Worm (Caenorhabditis elegans) whole organism, L1 larva: ENCODE measurements around the gene col-98.

Experiments used
- C04F5.9 ChIP-seq: sonication (generic microtip); optimal IDR thresholded peaks from 2 replicates; lab custom pipeline; 2016; ENCODE audit warnings: missing genetic modification characterization, missing compliant biosample characterization
- Y116A8C.19 ChIP-seq: sonication (generic microtip); optimal IDR thresholded peaks from 2 replicates; lab custom pipeline; 2016; ENCODE audit warnings: missing compliant biosample characterization, missing genetic modification characterization, borderline replicate concordance
- aha-1 ChIP-seq: fragments of 150-350 bp; optimal IDR thresholded peaks from 2 replicates; lab custom pipeline; 2014; ENCODE audit warnings: missing biosample characterization, missing genetic modification characterization
- alr-1 ChIP-seq: fragments of 200-800 bp; sonication (Bioruptor generic); optimal IDR thresholded peaks from 2 replicates; lab custom pipeline; 2018; ENCODE audit warnings: borderline replicate concordance, mild to moderate bottlenecking, missing genetic modification characterization, missing compliant biosample characterization
- aly-2 ChIP-seq: fragments of 150-350 bp; optimal IDR thresholded peaks from 2 replicates; lab custom pipeline; 2014; ENCODE audit warnings: missing biosample characterization, missing genetic modification characterization
- blmp-1 ChIP-seq: fragments of 150-350 bp; optimal IDR thresholded peaks from 2 replicates; lab custom pipeline; 2014; ENCODE audit warnings: missing biosample characterization, missing genetic modification characterization
- ceh-63 ChIP-seq: fragments of 200-800 bp; sonication (Bioruptor generic); optimal IDR thresholded peaks from 2 replicates; lab custom pipeline; 2018; ENCODE audit warnings: mild to moderate bottlenecking, missing genetic modification characterization, missing compliant biosample characterization
- ceh-8 ChIP-seq: fragments of 200-800 bp; sonication (Bioruptor generic); optimal IDR thresholded peaks from 2 replicates; lab custom pipeline; 2018; ENCODE audit warnings: mild to moderate bottlenecking, missing genetic modification characterization, moderate library complexity, missing compliant biosample characterization
- ceh-88 ChIP-seq: fragments of 200-800 bp; sonication (Bioruptor generic); IDR thresholded peaks from 2 replicates; pipeline ENCODE4 v1.3.6; 2022; ENCODE audit warnings: missing genetic modification characterization, missing compliant biosample characterization
- ceh-90 ChIP-seq: sonication (generic microtip); optimal IDR thresholded peaks from 2 replicates; lab custom pipeline; 2016; ENCODE audit warnings: missing genetic modification characterization, missing compliant biosample characterization
- dpl-1 ChIP-seq, 3 experiments: fragments of 150-350 bp in 2 of 3; sonication (generic microtip) in 1 of 3; optimal IDR thresholded peaks; 2 replicates each; lab custom pipeline; 2014 to 2017; ENCODE audit warnings: missing biosample characterization in 3 of 3, missing genetic modification characterization in 3 of 3, missing genetic modification reagents in 3 of 3
- dsc-1 ChIP-seq: sonication (generic microtip); optimal IDR thresholded peaks from 2 replicates; lab custom pipeline; 2016; ENCODE audit warnings: mild to moderate bottlenecking, missing genetic modification characterization, missing compliant biosample characterization
- efl-3 ChIP-seq: fragments of 200-800 bp; sonication (Bioruptor generic); optimal IDR thresholded peaks from 2 replicates; lab custom pipeline; 2018; ENCODE audit warnings: mild to moderate bottlenecking, missing genetic modification characterization, missing compliant biosample characterization
- egl-27 ChIP-seq, 2 experiments: fragments of 150-350 bp in 1 of 2; sonication (generic microtip); optimal IDR thresholded peaks; 3 replicates each; lab custom pipeline; 2017 to 2018; ENCODE audit warnings: missing biosample characterization in 2 of 2, missing genetic modification characterization in 2 of 2, missing genetic modification reagents in 2 of 2
- elt-2 ChIP-seq: sonication (generic microtip); optimal IDR thresholded peaks from 2 replicates; lab custom pipeline; 2016; ENCODE audit warnings: missing genetic modification characterization, mild to moderate bottlenecking, inconsistent platforms, missing compliant biosample characterization, missing genetic modification reagents
- elt-3 ChIP-seq, 6 experiments: fragments of 150-350 bp in 1 of 6; sonication (generic microtip); optimal IDR thresholded peaks; 2 replicates each; lab custom pipeline; 2017 to 2018; ENCODE audit warnings: missing biosample characterization in 6 of 6, missing genetic modification characterization in 6 of 6, inconsistent platforms in 1 of 6
- ets-5 ChIP-seq: fragments of 200-800 bp; sonication (Bioruptor generic); IDR thresholded peaks from 2 replicates; pipeline ENCODE4 v1.3.6; 2022; ENCODE audit warnings: missing genetic modification characterization, missing compliant biosample characterization
- fkh-4 ChIP-seq: sonication (generic microtip); optimal IDR thresholded peaks from 2 replicates; lab custom pipeline; 2016; ENCODE audit warnings: missing compliant biosample characterization, missing genetic modification characterization, borderline replicate concordance
- fos-1 ChIP-seq: fragments of 150-350 bp; optimal IDR thresholded peaks from 2 replicates; lab custom pipeline; 2014; ENCODE audit warnings: missing biosample characterization, missing genetic modification characterization
- hlh-17 ChIP-seq: fragments of 200-800 bp; sonication (Bioruptor generic); optimal IDR thresholded peaks from 2 replicates; lab custom pipeline; 2018; ENCODE audit warnings: missing genetic modification characterization, mild to moderate bottlenecking, missing compliant biosample characterization, moderate library complexity, borderline replicate concordance
- irx-1 ChIP-seq: sonication (generic microtip); optimal IDR thresholded peaks from 2 replicates; lab custom pipeline; 2016; ENCODE audit warnings: missing genetic modification characterization, missing compliant biosample characterization
- jun-1 ChIP-seq: fragments of 150-350 bp; optimal IDR thresholded peaks from 2 replicates; lab custom pipeline; 2014; ENCODE audit warnings: missing biosample characterization, missing genetic modification reagents, missing genetic modification characterization
- lin-15B ChIP-seq: fragments of 150-350 bp; sonication (generic microtip); optimal IDR thresholded peaks from 3 replicates; lab custom pipeline; 2014; ENCODE audit warnings: missing biosample characterization, missing genetic modification characterization
- lsy-2 ChIP-seq, 2 experiments: fragments of 150-350 bp; optimal IDR thresholded peaks; 2 replicates each; lab custom pipeline; 2014; ENCODE audit warnings: missing biosample characterization in 2 of 2, missing genetic modification characterization in 2 of 2
- mdl-1 ChIP-seq, 2 experiments: fragments of 150-350 bp; optimal IDR thresholded peaks; 2 replicates each; lab custom pipeline; 2014 to 2017; ENCODE audit warnings: missing biosample characterization in 2 of 2, missing genetic modification characterization in 2 of 2, inconsistent platforms in 1 of 2
- mef-2 ChIP-seq: fragments of 150-350 bp; optimal IDR thresholded peaks from 2 replicates; lab custom pipeline; 2014; ENCODE audit warnings: missing biosample characterization, missing genetic modification characterization
- mep-1 ChIP-seq: fragments of 150-350 bp; optimal IDR thresholded peaks from 2 replicates; lab custom pipeline; 2014; ENCODE audit warnings: missing biosample characterization, missing genetic modification characterization
- nhr-11 ChIP-seq: fragments of 150-350 bp; optimal IDR thresholded peaks from 2 replicates; lab custom pipeline; 2014; ENCODE audit warnings: missing biosample characterization, missing genetic modification characterization
- nhr-19 ChIP-seq: fragments of 200-800 bp; sonication (Bioruptor generic); conservative IDR thresholded peaks from 2 replicates; pipeline ENCODE4 v1.3.6; 2022; ENCODE audit warnings: missing genetic modification characterization, missing compliant biosample characterization
- nhr-20 ChIP-seq: sonication (generic microtip); optimal IDR thresholded peaks from 2 replicates; lab custom pipeline; 2016; ENCODE audit warnings: mild to moderate bottlenecking, missing genetic modification characterization, missing compliant biosample characterization
- nhr-237 ChIP-seq: fragments of 150-350 bp; optimal IDR thresholded peaks from 2 replicates; lab custom pipeline; 2014; ENCODE audit warnings: missing biosample characterization, missing genetic modification characterization
- nhr-28 ChIP-seq: fragments of 150-350 bp; optimal IDR thresholded peaks from 2 replicates; lab custom pipeline; 2014; ENCODE audit warnings: missing biosample characterization, missing genetic modification characterization
- nhr-47 ChIP-seq: sonication (generic microtip); optimal IDR thresholded peaks from 2 replicates; lab custom pipeline; 2016; ENCODE audit warnings: mild to moderate bottlenecking, missing genetic modification characterization, moderate library complexity, missing compliant biosample characterization
- nhr-77 ChIP-seq: fragments of 150-350 bp; optimal IDR thresholded peaks from 2 replicates; lab custom pipeline; 2014; ENCODE audit warnings: missing biosample characterization, missing genetic modification characterization
- nhr-84 ChIP-seq: sonication (generic microtip); optimal IDR thresholded peaks from 2 replicates; lab custom pipeline; 2017; ENCODE audit warnings: missing biosample characterization, missing genetic modification characterization
- nhr-90 ChIP-seq: sonication (generic microtip); optimal IDR thresholded peaks from 2 replicates; lab custom pipeline; 2016; ENCODE audit warnings: mild to moderate bottlenecking, missing genetic modification characterization, missing compliant biosample characterization; ENCODE audit not compliant: poor library complexity
- pax-3 ChIP-seq: fragments of 200-800 bp; sonication (Bioruptor generic); optimal IDR thresholded peaks from 2 replicates; lab custom pipeline; 2018; ENCODE audit warnings: mild to moderate bottlenecking, missing genetic modification characterization, moderate library complexity, missing compliant biosample characterization
- pqm-1 ChIP-seq: sonication (generic microtip); optimal IDR thresholded peaks from 3 replicates; lab custom pipeline; 2017; ENCODE audit warnings: missing biosample characterization, missing genetic modification characterization
- rnt-1 ChIP-seq: sonication (generic microtip); optimal IDR thresholded peaks from 2 replicates; lab custom pipeline; 2016; ENCODE audit warnings: mild to moderate bottlenecking, missing genetic modification characterization, moderate library complexity, missing compliant biosample characterization
- skn-1 ChIP-seq: fragments of 150-350 bp; optimal IDR thresholded peaks from 2 replicates; lab custom pipeline; 2014; ENCODE audit warnings: missing biosample characterization, missing genetic modification characterization
- snu-23 ChIP-seq: sonication (generic microtip); optimal IDR thresholded peaks from 2 replicates; lab custom pipeline; 2016; ENCODE audit warnings: missing genetic modification characterization, missing compliant biosample characterization
- sup-37 ChIP-seq: fragments of 200-800 bp; sonication (Bioruptor generic); optimal IDR thresholded peaks from 2 replicates; lab custom pipeline; 2018; ENCODE audit warnings: mild to moderate bottlenecking, missing genetic modification characterization, missing compliant biosample characterization
- swsn-7 ChIP-seq: sonication (generic microtip); optimal IDR thresholded peaks from 2 replicates; lab custom pipeline; 2016; ENCODE audit warnings: missing genetic modification characterization, missing compliant biosample characterization
- tbx-2 ChIP-seq: sonication (generic microtip); optimal IDR thresholded peaks from 2 replicates; lab custom pipeline; 2016; ENCODE audit warnings: missing genetic modification characterization, missing compliant biosample characterization
- unc-130 ChIP-seq: fragments of 150-350 bp; optimal IDR thresholded peaks from 2 replicates; lab custom pipeline; 2017; ENCODE audit warnings: missing biosample characterization, missing genetic modification characterization, inconsistent platforms
- unc-30 ChIP-seq: sonication (generic microtip); optimal IDR thresholded peaks from 2 replicates; lab custom pipeline; 2017; ENCODE audit warnings: missing biosample characterization, missing genetic modification characterization
- unc-62 ChIP-seq: fragments of 150-350 bp; optimal IDR thresholded peaks from 2 replicates; lab custom pipeline; 2014; ENCODE audit warnings: missing biosample characterization, missing genetic modification reagents, missing genetic modification characterization
- unc-86 ChIP-seq: sonication (generic microtip); optimal IDR thresholded peaks from 2 replicates; lab custom pipeline; 2016; ENCODE audit warnings: missing genetic modification characterization, missing compliant biosample characterization
- unc-98 ChIP-seq: fragments of 200-800 bp; sonication (Bioruptor generic); IDR thresholded peaks from 2 replicates; pipeline ENCODE4 v1.3.6; 2022; ENCODE audit warnings: missing genetic modification characterization, missing compliant biosample characterization
- xbp-1 ChIP-seq: sonication (generic microtip); optimal IDR thresholded peaks from 2 replicates; lab custom pipeline; 2016; ENCODE audit warnings: missing genetic modification characterization, missing compliant biosample characterization
- zip-4 ChIP-seq: fragments of 200-800 bp; sonication (Bioruptor generic); optimal IDR thresholded peaks from 2 replicates; lab custom pipeline; 2018; ENCODE audit warnings: mild to moderate bottlenecking, missing genetic modification characterization, moderate library complexity, missing compliant biosample characterization

col-98 gene

DNA sequence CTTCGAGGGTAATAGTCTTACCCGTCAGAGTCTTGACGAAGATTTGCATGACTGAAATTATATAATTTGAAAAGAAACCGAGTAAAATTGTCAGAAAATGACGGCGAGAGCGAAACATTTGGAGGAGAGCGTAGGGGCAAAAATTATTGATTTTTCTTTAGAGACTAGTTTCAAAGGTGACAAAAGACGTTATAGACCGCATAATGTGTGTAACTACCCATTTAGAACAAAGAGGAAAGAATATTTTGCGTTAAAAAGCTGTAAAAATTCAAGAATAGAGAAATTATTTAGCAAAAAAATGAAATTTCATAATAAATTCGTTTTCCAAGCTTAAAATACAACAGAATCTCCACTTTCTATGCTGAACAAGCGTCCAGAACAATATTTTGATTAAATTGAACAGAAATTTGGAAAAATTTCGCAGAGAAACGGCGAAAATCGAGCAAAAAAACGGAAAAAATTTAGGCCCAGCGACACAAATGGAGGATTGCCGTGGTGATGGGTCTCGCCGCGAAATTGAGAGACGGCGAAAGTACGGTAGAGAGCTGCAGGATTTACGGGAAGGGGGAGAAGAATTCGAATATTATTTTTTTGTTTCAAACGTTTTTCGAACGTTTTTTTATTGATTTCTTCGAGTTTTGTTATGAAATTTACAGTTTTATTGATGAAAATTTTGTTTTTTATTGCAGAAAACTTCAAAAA is 40.2 kb upstream of the col-98 start, which contains the start of the genes ubq-2 and frg-1 (continued):
- peak; percentile 69 for TF ChIP-seq lin-15B (tag; lab: Kevin White, UChicago)
- no peak for TF ChIP-seq egl-27 (tag; optimal IDR thresholded peaks at IDR 0.05; lab: Kevin White, UChicago)
- peak; percentile 72 for TF ChIP-seq mef-2
- TF ChIP-seq nhr-11 (tag; lab: Kevin White, UChicago): peak; percentile 19
- TF ChIP-seq fos-1 (tag; lab: Kevin White, UChicago): peak; percentile 85
- no peak for TF ChIP-seq hlh-17 (GFP tag; lab: Kevin White, UChicago)
- TF ChIP-seq fkh-4 (tag; lab: Kevin White, UChicago): peak; percentile 35
- peak; percentile 44 for TF ChIP-seq sup-37 (GFP tag; lab: Kevin White, UChicago)
- peak in 1 of 2 experiments; percentile 73 for TF ChIP-seq mdl-1 (tag; optimal IDR thresholded peaks at IDR 0.05; lab: Kevin White, UChicago)
- TF ChIP-seq tbx-2: peak; percentile 91
- TF ChIP-seq C04F5.9 (tag; lab: Kevin White, UChicago): peak; percentile 57
- TF ChIP-seq ceh-63 (GFP tag; lab: Kevin White, UChicago): no peak
- TF ChIP-seq unc-30 (tag; lab: Kevin White, UChicago): no peak
- no peak for TF ChIP-seq alr-1 (tag; lab: Kevin White, UChicago)
- peak in 3 of 6 experiments; percentile 2 to 78 (median 76) for TF ChIP-seq elt-3 (tag; optimal IDR thresholded peaks at IDR 0.05; lab: Kevin White, UChicago)
- TF ChIP-seq elt-2: peak; percentile 61
- TF ChIP-seq ceh-8 (GFP tag; lab: Kevin White, UChicago): peak; percentile 49
- TF ChIP-seq lsy-2 (tag; optimal IDR thresholded peaks at IDR 0.05; lab: Kevin White, UChicago): peak; percentile 100
- peak; percentile 86 for TF ChIP-seq unc-86
- peak; percentile 93 for TF ChIP-seq swsn-7 (tag; lab: Kevin White, UChicago)
- TF ChIP-seq unc-62: no peak
- TF ChIP-seq unc-130 (tag; lab: Kevin White, UChicago): peak; percentile 96
- peak; percentile 86 for TF ChIP-seq nhr-20
- peak; percentile 60 for TF ChIP-seq skn-1 (tag; lab: Kevin White, UChicago)
- TF ChIP-seq dpl-1 (GFP tag; optimal IDR thresholded peaks at IDR 0.05; lab: Kevin White, UChicago): peak; percentile 78 to 84 (median 84)
- peak; percentile 84 for TF ChIP-seq aly-2
- TF ChIP-seq snu-23 (GFP tag; lab: Kevin White, UChicago): peak; percentile 97
- peak; percentile 64 for TF ChIP-seq pax-3 (tag; lab: Kevin White, UChicago)
- no peak for TF ChIP-seq nhr-28 (tag; lab: Kevin White, UChicago)
- TF ChIP-seq efl-3 (GFP tag; lab: Kevin White, UChicago): no peak
- TF ChIP-seq mep-1 (tag; lab: Kevin White, UChicago): peak; percentile 82
- TF ChIP-seq nhr-77 (tag; lab: Kevin White, UChicago): peak; percentile 79
- peak; percentile 81 for TF ChIP-seq blmp-1
- TF ChIP-seq nhr-19: peak; percentile 85
- TF ChIP-seq nhr-237 (tag; lab: Kevin White, UChicago): no peak
- TF ChIP-seq aha-1 (tag; lab: Kevin White, UChicago): peak; percentile 6
- TF ChIP-seq rnt-1 (tag; lab: Kevin White, UChicago): peak; percentile 93
- no peak for TF ChIP-seq pqm-1 (tag; lab: Kevin White, UChicago)
- TF ChIP-seq unc-98 (GFP tag; lab: Robert Waterston, UW): no peak
- TF ChIP-seq irx-1 (tag; lab: Kevin White, UChicago): peak; percentile 83
- TF ChIP-seq ceh-90 (tag; lab: Kevin White, UChicago): no peak
- TF ChIP-seq nhr-90: peak; percentile 86
- TF ChIP-seq xbp-1 (tag; lab: Kevin White, UChicago): peak; percentile 89
- no peak for TF ChIP-seq ets-5
- TF ChIP-seq nhr-47 (tag; lab: Kevin White, UChicago): peak; percentile 93
- peak; percentile 87 for TF ChIP-seq jun-1 (tag; lab: Kevin White, UChicago)
- peak; percentile 69 for TF ChIP-seq zip-4 (GFP tag; lab: Kevin White, UChicago)
- TF ChIP-seq nhr-84 (tag; lab: Kevin White, UChicago): no peak
- no peak for TF ChIP-seq ceh-88 (GFP tag; lab: Robert Waterston, UW)
- peak; percentile 93 for TF ChIP-seq dsc-1 (tag; lab: Kevin White, UChicago)
- no peak for TF ChIP-seq Y116A8C.19 (tag; lab: Kevin White, UChicago)
